Fruit fly (Drosophila melanogaster) whole organism, adult: ENCODE results near the gene BG642167.

ENCODE experiments used
- CG11617 ChIP-seq: fragments of 200-800 bp; sonication (Bioruptor generic); optimal IDR thresholded peaks from 2 replicates; lab custom pipeline; 2017; ENCODE audit warnings: mild to moderate bottlenecking, missing biosample characterization, missing genetic modification reagents, missing genetic modification characterization
- CG12768 ChIP-seq: fragments of 200-800 bp; sonication (Bioruptor generic); optimal IDR thresholded peaks from 2 replicates; lab custom pipeline; 2017; ENCODE audit warnings: missing biosample characterization, missing genetic modification characterization, mild to moderate bottlenecking, moderate library complexity, missing genetic modification reagents
- CG14711 ChIP-seq: fragments of 200-800 bp; sonication (Bioruptor generic); optimal IDR thresholded peaks from 2 replicates; lab custom pipeline; 2018; ENCODE audit warnings: missing biosample characterization, mild to moderate bottlenecking, missing genetic modification characterization, moderate library complexity
- CG1620 ChIP-seq: fragments of 200-800 bp; sonication (Bioruptor generic); optimal IDR thresholded peaks from 2 replicates; lab custom pipeline; 2016; ENCODE audit warnings: missing biosample characterization, missing genetic modification characterization
- CG33017 ChIP-seq: fragments of 200-800 bp; sonication (Bioruptor generic); optimal IDR thresholded peaks from 2 replicates; lab custom pipeline; 2018; ENCODE audit warnings: missing biosample characterization, mild to moderate bottlenecking, missing genetic modification characterization, moderate library complexity
- CG5204 ChIP-seq: fragments of 200-800 bp; sonication (Bioruptor generic); optimal IDR thresholded peaks from 2 replicates; lab custom pipeline; 2016; ENCODE audit warnings: missing biosample characterization, missing genetic modification characterization
- CG7045 ChIP-seq: fragments of 200-800 bp; sonication (Bioruptor generic); optimal IDR thresholded peaks from 2 replicates; lab custom pipeline; 2017; ENCODE audit warnings: missing biosample characterization, mild to moderate bottlenecking, missing genetic modification characterization
- Clk ChIP-seq: fragments of 200-800 bp; sonication (Bioruptor generic); optimal IDR thresholded peaks from 2 replicates; lab custom pipeline; 2017; ENCODE audit warnings: missing biosample characterization, missing genetic modification characterization
- Crg-1 ChIP-seq: fragments of 200-800 bp; sonication (Bioruptor generic); optimal IDR thresholded peaks from 2 replicates; lab custom pipeline; 2016; ENCODE audit warnings: missing biosample characterization, missing genetic modification characterization
- Hr96 ChIP-seq: fragments of 200-800 bp; sonication (Bioruptor generic); optimal IDR thresholded peaks from 2 replicates; lab custom pipeline; 2016; ENCODE audit warnings: missing biosample characterization, missing genetic modification characterization
- Mnt ChIP-seq: fragments of 200-800 bp; sonication (Bioruptor generic); optimal IDR thresholded peaks from 2 replicates; lab custom pipeline; 2016; ENCODE audit warnings: missing biosample characterization, mild to moderate bottlenecking, missing genetic modification characterization
- bab1 ChIP-seq: fragments of 200-800 bp; sonication (Bioruptor generic); optimal IDR thresholded peaks from 3 replicates; lab custom pipeline; 2019; ENCODE audit warnings: missing biosample characterization, mild to moderate bottlenecking, missing genetic modification characterization, moderate library complexity
- cic ChIP-seq: fragments of 200-800 bp; sonication (Bioruptor generic); optimal IDR thresholded peaks from 2 replicates; lab custom pipeline; 2017; ENCODE audit warnings: missing biosample characterization, mild to moderate bottlenecking, missing genetic modification characterization, moderate library complexity
- cnc ChIP-seq, 2 experiments: fragments of >200 bp; optimal IDR thresholded peaks; 2 replicates each; lab custom pipeline; 2017
- kay ChIP-seq: fragments of 200-800 bp; sonication (Bioruptor generic); peaks from one replicate; lab custom pipeline; 2016; ENCODE audit warnings: missing biosample characterization, missing genetic modification characterization, borderline replicate concordance
- ovo ChIP-seq: fragments of 200-800 bp; sonication (Bioruptor generic); optimal IDR thresholded peaks from 2 replicates; lab custom pipeline; 2016; ENCODE audit warnings: missing biosample characterization, missing genetic modification characterization
- pad ChIP-seq: fragments of 200-800 bp; sonication (Bioruptor generic); optimal IDR thresholded peaks from 3 replicates; lab custom pipeline; 2017; ENCODE audit warnings: missing biosample characterization, missing genetic modification characterization, mild to moderate bottlenecking, moderate library complexity, missing genetic modification reagents
- tj ChIP-seq: fragments of 200-800 bp; sonication (Bioruptor generic); optimal IDR thresholded peaks from 3 replicates; lab custom pipeline; 2017; ENCODE audit warnings: missing biosample characterization, mild to moderate bottlenecking, missing genetic modification characterization, moderate library complexity
- toe ChIP-seq: fragments of 200-800 bp; sonication (Bioruptor generic); optimal IDR thresholded peaks from 2 replicates; lab custom pipeline; 2016; ENCODE audit warnings: missing biosample characterization, missing genetic modification characterization

Gene BG642167

DNA sequence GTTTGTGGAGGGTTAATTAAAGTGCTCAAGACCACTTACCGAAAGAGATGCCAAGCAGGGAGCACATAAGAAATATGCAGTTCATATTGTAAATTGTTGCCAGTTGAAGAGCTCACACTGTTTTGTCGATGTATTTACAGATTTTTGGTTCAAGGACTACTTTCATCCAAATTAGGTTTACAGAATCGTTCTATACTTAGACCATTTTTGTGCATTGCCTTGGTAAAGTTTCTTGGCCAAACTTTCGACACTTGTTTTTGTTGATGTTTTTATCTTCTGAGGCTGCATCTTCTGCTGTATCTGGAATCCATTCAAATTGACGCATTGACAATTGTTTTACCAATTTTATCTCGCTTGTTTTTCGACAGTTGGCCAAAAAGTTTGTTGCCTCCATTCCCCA, 15.9 kb upstream of the BG642167 start, which contains the start of gene CG31093:
TSS of gene CG31093 (minus strand) at position 101 of the 400 bp plus-strand sequence.
- TF ChIP-seq CG14711 (tag; lab: Kevin White, UChicago) (no peak), cic (GFP tag; lab: Kevin White, UChicago) (no peak), bab1 (GFP tag; lab: Kevin White, UChicago) (no peak), ovo (GFP tag; lab: Kevin White, UChicago) (no peak), toe (GFP tag; lab: Kevin White, UChicago) (no peak), CG12768 (GFP tag; lab: Kevin White, UChicago) (no peak), CG7045 (no peak), CG5204 (GFP tag; lab: Kevin White, UChicago) (no peak), kay (GFP tag; lab: Kevin White, UChicago) (no peak)

DNA sequence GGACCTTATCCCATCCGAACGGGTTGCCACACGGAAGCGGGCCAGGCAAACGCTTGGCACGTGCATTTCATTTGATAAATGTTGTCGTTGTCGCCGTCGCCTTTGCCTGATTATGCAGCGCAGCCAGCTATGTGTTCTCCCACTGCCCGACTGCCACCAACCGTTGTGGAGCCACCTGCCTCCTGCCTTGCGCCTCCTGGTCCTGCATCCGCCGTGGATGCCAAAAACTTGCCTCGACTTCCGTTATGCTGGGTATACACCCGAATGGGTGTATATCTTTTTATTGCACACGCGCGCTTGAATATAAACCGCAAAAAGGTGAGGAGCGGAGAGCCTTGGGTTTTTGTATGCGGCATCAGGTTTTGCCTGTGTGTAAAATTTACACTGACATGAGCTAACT, 14.4 kb upstream of the BG642167 start:
- TF ChIP-seq CG14711 (tag; lab: Kevin White, UChicago): no peak

DNA sequence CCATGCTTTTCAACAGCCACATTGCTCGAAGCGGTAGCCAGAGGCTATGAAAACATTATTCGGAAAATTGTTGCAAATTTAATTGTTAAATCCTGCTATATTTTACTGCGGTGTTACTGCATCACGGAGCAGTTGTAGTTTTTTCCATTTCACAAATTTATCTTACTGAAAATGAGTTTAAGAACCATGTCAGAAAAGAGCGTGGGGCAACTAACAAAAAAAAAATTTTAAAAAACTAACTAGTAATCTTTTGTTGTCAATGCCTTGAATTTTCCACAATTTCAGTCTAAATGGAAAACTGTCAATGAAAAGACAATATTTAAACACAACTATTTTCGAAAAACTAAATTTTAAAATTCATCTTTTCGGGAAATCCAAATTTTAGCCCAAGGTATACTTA, 4.6 kb downstream of the BG642167 start, which contains the start of gene CG5024:
TSS of gene CG5024 (plus strand) at position 301 of the 400 bp plus-strand sequence.
- TF ChIP-seq tj: no peak
- no peak for TF ChIP-seq Hr96
- TF ChIP-seq CG1620 (GFP tag; lab: Kevin White, UChicago): no peak
- no peak for TF ChIP-seq ovo (GFP tag; lab: Kevin White, UChicago)

DNA sequence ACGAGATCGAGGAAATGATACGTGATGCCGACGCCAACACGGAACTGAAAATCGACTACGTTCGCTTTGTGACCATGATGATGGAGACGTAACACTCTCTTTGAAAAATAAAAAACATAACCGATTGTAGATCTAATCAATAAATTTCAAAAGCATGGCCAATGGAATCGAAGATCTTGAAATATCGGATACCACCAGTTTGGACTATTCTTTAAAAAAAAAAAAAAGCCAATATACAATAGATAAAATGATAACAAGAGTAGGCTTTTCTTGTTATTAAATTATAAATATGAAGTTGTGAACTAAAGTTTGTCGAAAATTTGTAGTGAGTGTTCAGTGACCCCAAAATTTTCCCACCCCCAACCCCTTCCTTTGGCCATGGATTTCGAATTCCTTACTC, 5.4 kb downstream of the BG642167 start, which contains the start of the genes Acam and CG17770:
TSS of gene Acam (plus strand) at position 301 of the 400 bp plus-strand sequence.
TSS of gene CG17770 (plus strand) at position 301 of the 400 bp plus-strand sequence.
- TF ChIP-seq ovo (GFP tag; lab: Kevin White, UChicago): no peak
- no peak for TF ChIP-seq CG11617 (GFP tag; lab: Kevin White, UChicago)
- no peak for TF ChIP-seq tj
- TF ChIP-seq CG1620 (GFP tag; lab: Kevin White, UChicago): no peak
- no peak for TF ChIP-seq Clk (GFP tag; lab: Kevin White, UChicago)
- TF ChIP-seq Crg-1 (GFP tag; lab: Kevin White, UChicago): no peak
- no peak for TF ChIP-seq kay (GFP tag; lab: Kevin White, UChicago)
- no peak for TF ChIP-seq Hr96
- TF ChIP-seq CG14711 (tag; lab: Kevin White, UChicago): no peak
- no peak for TF ChIP-seq pad
- no peak for TF ChIP-seq cic (GFP tag; lab: Kevin White, UChicago)
- no peak for TF ChIP-seq Mnt (GFP tag; lab: Kevin White, UChicago)
- no peak for TF ChIP-seq bab1 (GFP tag; lab: Kevin White, UChicago)
- TF ChIP-seq cnc (optimal IDR thresholded peaks at IDR 0.05; lab: Kevin White, UChicago): no peak
- TF ChIP-seq CG5204 (GFP tag; lab: Kevin White, UChicago): no peak
- TF ChIP-seq CG33017 (tag; lab: Kevin White, UChicago): no peak
- no peak for TF ChIP-seq CG12768 (GFP tag; lab: Kevin White, UChicago)

DNA sequence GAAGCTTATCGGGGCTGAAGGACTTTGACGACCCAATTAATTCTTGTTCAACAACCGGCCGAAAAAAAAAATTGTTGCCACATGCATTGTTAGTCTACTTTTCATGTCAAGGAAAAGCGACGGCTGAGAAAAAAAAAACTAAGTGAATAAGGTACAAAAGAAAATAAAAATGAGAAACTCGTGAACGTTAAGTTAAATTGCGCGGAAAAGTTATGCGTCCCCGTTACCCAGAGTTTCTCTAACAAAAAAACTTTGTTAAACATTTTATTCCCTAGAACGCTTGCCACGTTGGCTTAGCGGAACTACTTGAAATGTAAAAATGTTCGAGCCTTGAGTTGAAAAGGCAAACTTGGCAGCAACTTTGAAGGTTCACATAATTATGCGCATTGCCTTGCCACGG, 8.9 kb downstream of the BG642167 start, which contains the start of gene CG14354:
TSS of gene CG14354 (plus strand) at position 301 of the 400 bp plus-strand sequence.
- TF ChIP-seq ovo (GFP tag; lab: Kevin White, UChicago) (no peak), CG33017 (tag; lab: Kevin White, UChicago) (no peak), tj (no peak), CG11617 (GFP tag; lab: Kevin White, UChicago) (no peak), CG5204 (GFP tag; lab: Kevin White, UChicago) (no peak), pad (no peak), Clk (GFP tag; lab: Kevin White, UChicago) (no peak), kay (GFP tag; lab: Kevin White, UChicago) (no peak), cic (GFP tag; lab: Kevin White, UChicago) (no peak), cnc (optimal IDR thresholded peaks at IDR 0.05; lab: Kevin White, UChicago) (no peak)

DNA sequence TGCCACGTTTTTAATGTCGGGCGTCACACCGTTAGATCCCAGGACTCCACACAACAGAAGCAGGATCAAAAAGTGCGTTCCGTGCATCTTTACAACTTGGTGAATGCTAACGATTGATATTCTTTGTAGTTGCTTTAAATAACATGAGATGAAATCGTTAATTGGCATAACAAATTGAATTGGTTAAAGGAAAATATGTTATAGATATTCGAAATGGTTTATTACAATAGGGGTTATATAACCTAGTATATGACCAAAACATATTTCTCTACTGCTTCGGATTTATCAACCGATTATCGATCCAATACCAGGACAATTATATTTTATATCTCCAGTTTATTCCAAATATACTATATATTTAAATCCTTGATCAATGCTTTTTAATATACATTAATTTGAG, 23.4 kb downstream of the BG642167 start, which contains the start of gene Mst57Dc:
TSS of gene Mst57Dc (minus strand) at position 101 of the 400 bp plus-strand sequence.
- TF ChIP-seq pad: no peak
- no peak for TF ChIP-seq Mnt (GFP tag; lab: Kevin White, UChicago)
- no peak for TF ChIP-seq tj
- no peak for TF ChIP-seq cic (GFP tag; lab: Kevin White, UChicago)
- no peak for TF ChIP-seq CG7045

DNA sequence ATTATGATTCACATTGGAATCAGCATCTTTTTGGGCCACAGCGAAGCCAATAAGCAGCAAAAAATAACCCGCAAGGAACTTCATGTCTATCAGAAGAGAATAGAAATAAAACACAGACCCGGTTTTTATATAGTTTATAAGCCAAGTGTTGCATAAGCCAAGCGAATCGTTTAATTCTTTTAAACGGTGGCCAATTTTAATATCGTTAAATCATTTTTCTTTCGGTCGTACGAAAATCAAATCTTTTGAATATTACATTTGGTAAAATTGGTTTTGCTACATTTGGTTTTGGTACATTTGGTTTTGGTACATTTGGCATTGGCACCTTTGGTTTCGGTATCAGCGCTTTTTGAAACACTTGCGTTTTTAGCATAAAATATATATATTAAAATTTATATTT, 23.9 kb downstream of the BG642167 start, which contains the start of gene Sfp96F:
TSS of gene Sfp96F (minus strand) at position 101 of the 400 bp plus-strand sequence.
- no peak for TF ChIP-seq Clk (GFP tag; lab: Kevin White, UChicago)
- no peak for TF ChIP-seq pad
- TF ChIP-seq toe (GFP tag; lab: Kevin White, UChicago): no peak
- no peak for TF ChIP-seq Crg-1 (GFP tag; lab: Kevin White, UChicago)
- no peak for TF ChIP-seq CG33017 (tag; lab: Kevin White, UChicago)
- TF ChIP-seq CG5204 (GFP tag; lab: Kevin White, UChicago): no peak
- TF ChIP-seq kay (GFP tag; lab: Kevin White, UChicago): no peak
- no peak for TF ChIP-seq CG12768 (GFP tag; lab: Kevin White, UChicago)
- no peak for TF ChIP-seq tj
- TF ChIP-seq ovo (GFP tag; lab: Kevin White, UChicago): no peak
- no peak for TF ChIP-seq CG1620 (GFP tag; lab: Kevin White, UChicago)
- TF ChIP-seq CG11617 (GFP tag; lab: Kevin White, UChicago): no peak
- no peak for TF ChIP-seq cic (GFP tag; lab: Kevin White, UChicago)
- no peak for TF ChIP-seq CG7045
- TF ChIP-seq cnc (optimal IDR thresholded peaks at IDR 0.05; lab: Kevin White, UChicago): no peak
- TF ChIP-seq Mnt (GFP tag; lab: Kevin White, UChicago): no peak
